Worm (Caenorhabditis elegans) whole organism, L4 larva: ENCODE results near the gene Y50D7A.1.

Experiments
- F10B5.3 ChIP-seq: sonication (generic microtip); optimal IDR thresholded peaks from 2 replicates; lab custom pipeline; 2016; ENCODE audit warnings: mild to moderate bottlenecking, missing genetic modification characterization, missing compliant biosample characterization
- F26F4.8 ChIP-seq: fragments of 200-800 bp; sonication (Bioruptor generic); conservative IDR thresholded peaks from 2 replicates; pipeline ENCODE4 v1.3.6; 2022; ENCODE audit warnings: missing genetic modification characterization, missing compliant biosample characterization
- F37D6.2 ChIP-seq: sonication (generic microtip); optimal IDR thresholded peaks from 2 replicates; lab custom pipeline; 2016; ENCODE audit warnings: mild to moderate bottlenecking, missing genetic modification characterization, missing compliant biosample characterization
- F49E8.2 ChIP-seq: sonication (generic microtip); optimal IDR thresholded peaks from 2 replicates; lab custom pipeline; 2016; ENCODE audit warnings: missing compliant biosample characterization, mild to moderate bottlenecking, missing genetic modification characterization, borderline replicate concordance
- T20F7.1 ChIP-seq: fragments of 200-800 bp; sonication (Bioruptor generic); optimal IDR thresholded peaks from 2 replicates; lab custom pipeline; 2018; ENCODE audit warnings: mild to moderate bottlenecking, missing genetic modification characterization, missing compliant biosample characterization
- T26A8.4 ChIP-seq: fragments of 200-800 bp; sonication (Bioruptor generic); IDR thresholded peaks from 2 replicates; pipeline ENCODE4 v1.3.6; 2022; ENCODE audit warnings: missing genetic modification characterization, missing compliant biosample characterization
- Y105C5A.15 ChIP-seq: fragments of 200-800 bp; sonication (Bioruptor generic); IDR thresholded peaks from 2 replicates; pipeline ENCODE4 v1.3.6; 2022; ENCODE audit warnings: missing genetic modification characterization, missing compliant biosample characterization
- Y48G9A.11 ChIP-seq: fragments of 200-800 bp; sonication (Bioruptor generic); IDR thresholded peaks from 2 replicates; pipeline ENCODE4 v1.3.6; 2022; ENCODE audit warnings: missing genetic modification reagents, missing genetic modification characterization, missing compliant biosample characterization
- Y5F2A.4 ChIP-seq: fragments of 200-800 bp; sonication (Bioruptor generic); optimal IDR thresholded peaks from 2 replicates; lab custom pipeline; 2018; ENCODE audit warnings: mild to moderate bottlenecking, missing genetic modification characterization, missing compliant biosample characterization
- Y75B8A.6 ChIP-seq: fragments of 200-800 bp; sonication (Bioruptor generic); IDR thresholded peaks from 2 replicates; pipeline ENCODE4 v1.3.6; 2022; ENCODE audit warnings: missing genetic modification reagents, missing genetic modification characterization, missing compliant biosample characterization
- ZK546.5 ChIP-seq, 2 experiments: sonication (generic microtip); optimal IDR thresholded peaks; 2 replicates each; lab custom pipeline; 2017; ENCODE audit warnings: missing biosample characterization in 2 of 2, missing genetic modification characterization in 2 of 2
- ama-1 ChIP-seq: fragments of 150-350 bp; optimal IDR thresholded peaks from 2 replicates; lab custom pipeline; 2014; ENCODE audit warnings: inconsistent platforms, mixed read lengths
- arid-1 ChIP-seq: fragments of 200-800 bp; sonication (Bioruptor generic); conservative IDR thresholded peaks from 2 replicates; pipeline ENCODE4 v1.3.6; 2022; ENCODE audit warnings: missing genetic modification reagents, missing genetic modification characterization, missing compliant biosample characterization
- ceh-32 ChIP-seq: sonication (generic microtip); optimal IDR thresholded peaks from 2 replicates; lab custom pipeline; 2016; ENCODE audit warnings: mild to moderate bottlenecking, missing genetic modification characterization, missing compliant biosample characterization; ENCODE audit not compliant: poor library complexity
- ceh-44 ChIP-seq: fragments of 200-800 bp; sonication (Bioruptor generic); IDR thresholded peaks from 2 replicates; pipeline ENCODE4 v1.3.6; 2022; ENCODE audit warnings: missing genetic modification reagents, missing genetic modification characterization, missing compliant biosample characterization
- ceh-82 ChIP-seq: sonication (generic microtip); optimal IDR thresholded peaks from 2 replicates; lab custom pipeline; 2017; ENCODE audit warnings: missing biosample characterization, missing genetic modification characterization
- ctbp-1 ChIP-seq: fragments of 200-800 bp; sonication (Bioruptor generic); IDR thresholded peaks from 2 replicates; pipeline ENCODE4 v1.3.6; 2022; ENCODE audit warnings: missing genetic modification reagents, missing genetic modification characterization, missing compliant biosample characterization
- daf-12 ChIP-seq: fragments of 150-350 bp; optimal IDR thresholded peaks from 2 replicates; lab custom pipeline; 2014; ENCODE audit warnings: missing biosample characterization, missing genetic modification reagents, missing genetic modification characterization
- daf-19 ChIP-seq: fragments of 200-800 bp; sonication (Bioruptor generic); conservative IDR thresholded peaks from 2 replicates; pipeline ENCODE4 v1.3.6; 2022; ENCODE audit warnings: missing genetic modification characterization, missing compliant biosample characterization
- duxl-1 ChIP-seq: sonication (generic microtip); optimal IDR thresholded peaks from 2 replicates; lab custom pipeline; 2016; ENCODE audit warnings: mild to moderate bottlenecking, missing genetic modification characterization, moderate library complexity, missing compliant biosample characterization; ENCODE audit not compliant: poor library complexity
- dve-1 ChIP-seq: sonication (generic microtip); optimal IDR thresholded peaks from 2 replicates; lab custom pipeline; 2017; ENCODE audit warnings: antibody characterized with exemption, mild to moderate bottlenecking, missing genetic modification characterization, missing compliant biosample characterization; ENCODE audit not compliant: insufficient read depth
- egl-27 ChIP-seq: sonication (generic microtip); optimal IDR thresholded peaks from 3 replicates; lab custom pipeline; 2017; ENCODE audit warnings: missing biosample characterization, missing genetic modification reagents, missing genetic modification characterization
- egl-43 ChIP-seq: fragments of 200-800 bp; sonication (Bioruptor generic); IDR thresholded peaks from 2 replicates; pipeline ENCODE4 v1.3.6; 2022; ENCODE audit warnings: missing genetic modification reagents, missing genetic modification characterization, missing compliant biosample characterization
- fkh-10 ChIP-seq: fragments of 150-350 bp; optimal IDR thresholded peaks from 2 replicates; lab custom pipeline; 2014; ENCODE audit warnings: missing biosample characterization, missing genetic modification reagents, missing genetic modification characterization
- gei-8 ChIP-seq: fragments of 200-800 bp; sonication (Bioruptor generic); optimal IDR thresholded peaks from 2 replicates; lab custom pipeline; 2018; ENCODE audit warnings: mild to moderate bottlenecking, missing genetic modification characterization, missing compliant biosample characterization
- hlh-11 ChIP-seq: fragments of 200-800 bp; sonication (Bioruptor generic); optimal IDR thresholded peaks from 2 replicates; lab custom pipeline; 2018; ENCODE audit warnings: mild to moderate bottlenecking, missing genetic modification characterization, missing compliant biosample characterization
- hlh-30 ChIP-seq: sonication (generic microtip); optimal IDR thresholded peaks from 2 replicates; lab custom pipeline; 2017; ENCODE audit warnings: antibody characterized with exemption, mild to moderate bottlenecking, missing genetic modification characterization, missing compliant biosample characterization; ENCODE audit not compliant: insufficient read depth
- lin-1 ChIP-seq: fragments of 200-800 bp; sonication (Bioruptor generic); IDR thresholded peaks from 2 replicates; pipeline ENCODE4 v1.3.6; 2022; ENCODE audit warnings: missing genetic modification reagents, missing genetic modification characterization, missing compliant biosample characterization
- lin-15B ChIP-seq: fragments of 150-350 bp; sonication (generic microtip); optimal IDR thresholded peaks from 3 replicates; lab custom pipeline; 2014; ENCODE audit warnings: missing biosample characterization, missing genetic modification characterization
- lin-29 ChIP-seq: fragments of 200-800 bp; sonication (Bioruptor generic); IDR thresholded peaks from 2 replicates; pipeline ENCODE4 v1.3.6; 2022; ENCODE audit warnings: missing genetic modification reagents, missing genetic modification characterization, missing compliant biosample characterization
- lsy-2 ChIP-seq, 2 experiments: fragments of 150-350 bp in 1 of 2; sonication (generic microtip) in 1 of 2; optimal IDR thresholded peaks; 2 replicates each; lab custom pipeline; 2014 to 2017; ENCODE audit warnings: missing biosample characterization in 2 of 2, missing genetic modification characterization in 2 of 2
- madf-5 ChIP-seq, 2 experiments: fragments of 200-800 bp; sonication (Bioruptor generic); IDR thresholded peaks; 2 replicates each; pipeline ENCODE4 v1.3.6; 2022; ENCODE audit warnings: missing compliant biosample characterization in 2 of 2, missing genetic modification characterization in 2 of 2
- mdl-1 ChIP-seq, 2 experiments: fragments of 150-350 bp in 1 of 2; sonication (generic microtip) in 1 of 2; optimal IDR thresholded peaks; 2 replicates each; lab custom pipeline; 2014 to 2017; ENCODE audit warnings: missing biosample characterization in 2 of 2, missing genetic modification characterization in 2 of 2
- mxl-3 ChIP-seq: fragments of 200-800 bp; sonication (Bioruptor generic); optimal IDR thresholded peaks from 2 replicates; lab custom pipeline; 2018; ENCODE audit warnings: mild to moderate bottlenecking, missing genetic modification characterization, missing compliant biosample characterization
- nhr-11 ChIP-seq: fragments of 150-350 bp; optimal IDR thresholded peaks from 2 replicates; lab custom pipeline; 2014; ENCODE audit warnings: missing biosample characterization, missing genetic modification characterization
- nhr-76 ChIP-seq: fragments of 150-350 bp; optimal IDR thresholded peaks from 2 replicates; lab custom pipeline; 2014; ENCODE audit warnings: missing biosample characterization, missing genetic modification characterization
- rbr-2 ChIP-seq: sonication (generic microtip); optimal IDR thresholded peaks from 2 replicates; lab custom pipeline; 2016; ENCODE audit warnings: missing genotype, missing genetic modification characterization, missing compliant biosample characterization
- saeg-2 ChIP-seq: fragments of 200-800 bp; sonication (Bioruptor generic); IDR thresholded peaks from 2 replicates; pipeline ENCODE4 v1.3.6; 2022; ENCODE audit warnings: missing genetic modification reagents, missing genetic modification characterization, missing compliant biosample characterization
- snpc-1.2 ChIP-seq: fragments of 200-800 bp; sonication (Bioruptor generic); IDR thresholded peaks from 2 replicates; pipeline ENCODE4 v1.3.6; 2022; ENCODE audit warnings: missing genetic modification reagents, missing genetic modification characterization, missing compliant biosample characterization
- spr-3 ChIP-seq: fragments of 200-800 bp; sonication (Bioruptor generic); optimal IDR thresholded peaks from 2 replicates; lab custom pipeline; 2018; ENCODE audit warnings: mild to moderate bottlenecking, missing genetic modification characterization, missing compliant biosample characterization
- vab-7 ChIP-seq: fragments of 200-800 bp; sonication (Bioruptor generic); IDR thresholded peaks from 2 replicates; pipeline ENCODE4 v1.3.6; 2022; ENCODE audit warnings: missing genetic modification reagents, missing genetic modification characterization, missing compliant biosample characterization
- zag-1 ChIP-seq: fragments of 150-350 bp; optimal IDR thresholded peaks from 2 replicates; lab custom pipeline; 2014; ENCODE audit warnings: missing biosample characterization, missing genetic modification characterization
- zfp-2 ChIP-seq: sonication (generic microtip); optimal IDR thresholded peaks from 2 replicates; lab custom pipeline; 2016; ENCODE audit warnings: mild to moderate bottlenecking, missing genetic modification characterization, missing compliant biosample characterization
- zip-11 ChIP-seq: fragments of 200-800 bp; sonication (Bioruptor generic); IDR thresholded peaks from 2 replicates; pipeline ENCODE4 v1.3.6; 2022; ENCODE audit warnings: missing genetic modification characterization, missing compliant biosample characterization
- zip-2 ChIP-seq: fragments of 150-350 bp; optimal IDR thresholded peaks from 2 replicates; lab custom pipeline; 2014; ENCODE audit warnings: missing biosample characterization, missing genetic modification characterization

Gene Y50D7A.1

DNA sequence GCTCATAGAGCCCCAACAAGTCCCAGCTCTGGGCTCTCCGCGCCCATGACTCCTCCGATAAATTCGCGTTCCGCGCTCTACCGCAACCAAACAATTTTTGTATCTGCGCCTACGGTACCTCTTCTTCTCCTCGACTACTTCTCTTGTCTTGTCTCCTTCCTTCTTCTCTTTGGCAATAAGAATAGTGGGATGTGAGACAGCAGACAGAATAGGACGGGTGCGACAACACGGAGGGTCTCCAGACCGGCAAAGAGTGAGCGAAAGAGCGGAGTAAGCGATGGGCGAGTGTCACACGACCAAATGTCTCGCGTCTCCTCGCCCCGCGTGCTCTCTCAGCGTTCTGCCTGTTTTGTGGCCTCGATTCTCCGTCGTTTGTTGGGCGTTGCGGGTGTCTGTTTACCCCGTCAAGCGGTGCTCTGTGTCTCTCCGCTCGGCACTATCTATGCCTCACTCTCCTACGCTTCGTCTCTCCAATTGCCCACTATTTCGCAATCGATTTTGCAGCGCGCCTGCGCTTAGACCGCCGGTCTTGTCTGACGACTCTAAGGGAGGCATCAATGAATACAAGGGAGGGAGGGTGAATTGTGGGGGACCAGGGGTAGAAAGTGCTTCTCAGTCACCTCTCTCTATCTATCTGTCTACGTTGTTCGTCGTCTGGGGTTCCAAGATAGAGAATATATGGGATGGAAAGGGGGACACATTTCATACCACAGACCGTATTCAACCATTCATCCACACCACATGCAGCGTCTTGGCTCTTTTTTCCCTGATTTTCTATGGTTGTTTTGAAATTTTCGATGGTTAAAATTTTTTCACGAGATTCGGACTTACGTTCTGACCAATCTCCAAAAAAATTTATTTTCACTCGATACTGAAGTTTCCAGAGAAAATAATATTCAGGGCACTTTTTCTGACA, 62.4 kb downstream of the Y50D7A.1 start, which contains the start of gene gei-4 (continued):
- TF ChIP-seq lin-29 (no peak), lsy-2 (tag; optimal IDR thresholded peaks at IDR 0.05; lab: Kevin White, UChicago) (peak; percentile 17 to 69), ceh-82 (tag; lab: Kevin White, UChicago) (no peak), fkh-10 (GFP tag; lab: Kevin White, UChicago) (peak; percentile 93), T20F7.1 (GFP tag; lab: Kevin White, UChicago) (peak; percentile 69), duxl-1 (tag; lab: Kevin White, UChicago) (peak; percentile 48), zag-1 (tag; lab: Kevin White, UChicago) (no peak), egl-43 (GFP tag; lab: Robert Waterston, UW) (peak; percentile 68; the same call in 1 of the 2 replicates), daf-12 (no peak)

DNA sequence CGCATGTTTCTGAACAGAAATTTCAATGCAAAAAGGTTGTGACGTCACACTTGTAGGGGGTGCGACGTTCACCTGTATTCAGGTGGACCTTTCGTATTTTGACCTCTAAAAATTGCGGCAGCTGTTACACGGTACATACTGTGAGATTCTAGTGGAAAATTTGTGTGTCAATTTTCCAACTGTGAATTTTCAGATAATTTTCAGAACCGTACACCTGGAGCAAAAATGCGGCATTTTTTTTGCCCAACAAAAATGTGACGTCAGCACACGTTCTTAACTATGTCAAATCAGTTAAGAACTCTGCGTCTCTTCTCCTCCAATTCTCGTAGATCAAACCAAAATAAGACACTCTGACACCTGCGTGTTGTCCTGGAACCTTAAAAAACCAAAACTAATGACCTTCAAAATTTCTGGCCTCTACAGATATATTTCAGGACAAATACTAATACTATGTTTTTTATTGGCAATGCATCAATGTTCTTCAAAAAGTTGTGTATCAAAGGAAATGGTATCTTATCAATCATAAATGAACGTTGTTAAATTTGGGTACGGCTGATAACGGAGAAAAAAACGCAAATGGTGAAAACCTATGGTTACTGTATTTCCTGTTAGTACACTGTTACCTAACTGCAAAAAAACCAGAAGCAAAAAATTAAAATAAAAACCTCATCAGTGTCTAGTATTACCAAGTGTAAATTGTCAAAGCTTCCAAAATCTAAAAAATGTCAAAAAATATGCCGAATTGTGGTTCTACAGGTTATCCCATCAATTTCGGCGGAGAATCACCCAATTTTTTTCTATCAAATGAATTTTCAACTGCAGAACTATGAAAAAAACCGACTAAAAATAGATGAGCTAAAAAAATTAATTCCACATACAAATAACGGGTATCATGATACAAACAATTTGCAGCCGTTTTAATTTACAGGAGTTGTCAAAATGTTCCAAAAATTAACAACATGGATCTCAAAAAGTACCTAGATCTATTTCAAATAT, 64.8 kb downstream of the Y50D7A.1 start:
- no peak for TF ChIP-seq spr-3 (GFP tag; lab: Kevin White, UChicago)
- TF ChIP-seq lin-1 (GFP tag; lab: Robert Waterston, UW): no peak
- TF ChIP-seq mxl-3 (GFP tag; lab: Kevin White, UChicago): no peak
- TF ChIP-seq Y75B8A.6 (GFP tag; lab: Robert Waterston, UW): no peak
- TF ChIP-seq daf-19 (GFP tag; lab: Robert Waterston, UW): no peak
- TF ChIP-seq Y48G9A.11 (GFP tag; lab: Robert Waterston, UW): no peak
- no peak for TF ChIP-seq F26F4.8 (GFP tag; lab: Robert Waterston, UW)
- no peak for TF ChIP-seq vab-7 (GFP tag; lab: Robert Waterston, UW)
- no peak for TF ChIP-seq F37D6.2 (tag; lab: Kevin White, UChicago)
- TF ChIP-seq zip-11: no peak
- no peak for TF ChIP-seq nhr-11
- 0 out of 2 replicates have a peak, but pooled peaks have one; percentile 17 for TF ChIP-seq arid-1 (GFP tag; lab: Robert Waterston, UW)
- no peak for TF ChIP-seq F10B5.3 (tag; lab: Kevin White, UChicago)
- no peak for TF ChIP-seq madf-5 (GFP tag; IDR thresholded peaks at IDR 0.05; lab: Robert Waterston, UW)
- no peak for TF ChIP-seq Y5F2A.4 (GFP tag; lab: Kevin White, UChicago)
- TF ChIP-seq ceh-32 (tag; lab: Kevin White, UChicago): no peak
- no peak for TF ChIP-seq ctbp-1 (GFP tag; lab: Robert Waterston, UW)
- peak; percentile 32 for TF ChIP-seq hlh-11 (tag; lab: Kevin White, UChicago)
- peak; percentile 45 for TF ChIP-seq T26A8.4 (GFP tag; lab: Robert Waterston, UW)
- TF ChIP-seq nhr-76 (tag; lab: Kevin White, UChicago): no peak
- 0 out of 2 replicates have a peak, but pooled peaks have one; percentile 14 for TF ChIP-seq snpc-1.2 (GFP tag; lab: Robert Waterston, UW)
- TF ChIP-seq hlh-30 (tag; lab: Kevin White, UChicago): peak; percentile 1
- no peak for TF ChIP-seq ama-1 (lab: Kevin White, UChicago)
- TF ChIP-seq lin-15B (tag; lab: Kevin White, UChicago): no peak
- no peak for TF ChIP-seq F49E8.2 (tag; lab: Kevin White, UChicago)
- no peak for TF ChIP-seq ceh-44 (GFP tag; lab: Robert Waterston, UW)
- TF ChIP-seq zip-2 (tag; lab: Kevin White, UChicago): no peak
- peak; percentile 54 for TF ChIP-seq dve-1 (tag; lab: Kevin White, UChicago)
- TF ChIP-seq egl-27 (tag; lab: Kevin White, UChicago): no peak
- no peak for TF ChIP-seq ZK546.5 (tag; optimal IDR thresholded peaks at IDR 0.05; lab: Kevin White, UChicago)
- no peak for TF ChIP-seq Y105C5A.15 (GFP tag; lab: Robert Waterston, UW)
- TF ChIP-seq saeg-2 (GFP tag; lab: Robert Waterston, UW): no peak
- TF ChIP-seq zfp-2 (tag; lab: Kevin White, UChicago): no peak
- TF ChIP-seq rbr-2 (tag; lab: Kevin White, UChicago): no peak
- no peak for TF ChIP-seq gei-8 (GFP tag; lab: Kevin White, UChicago)
- peak in 1 of 2 experiments; percentile 4 for TF ChIP-seq mdl-1 (tag; optimal IDR thresholded peaks at IDR 0.05; lab: Kevin White, UChicago)
